Fruit fly (Drosophila melanogaster) whole organism, embryonic: Measurements from ENCODE around the gene Alms1a.

Experiments used
- ATbp ChIP-seq: fragments of 200-800 bp; sonication (Bioruptor generic); optimal IDR thresholded peaks from 2 replicates; lab custom pipeline; 2017; ENCODE audit warnings: missing biosample characterization, mild to moderate bottlenecking, missing genetic modification characterization, missing genetic modification reagents
- CG16779 ChIP-seq: fragments of 200-800 bp; sonication (Bioruptor generic); IDR thresholded peaks from 2 replicates; pipeline ENCODE4 v1.3.6; 2022; ENCODE audit warnings: missing biosample characterization, missing genetic modification characterization
- CG17802 ChIP-seq: fragments of 200-800 bp; sonication (Bioruptor generic); optimal IDR thresholded peaks from 2 replicates; lab custom pipeline; 2018; ENCODE audit warnings: missing biosample characterization, mild to moderate bottlenecking, missing genetic modification characterization, moderate library complexity
- CG4328 ChIP-seq: fragments of 200-800 bp; sonication (Bioruptor generic); optimal IDR thresholded peaks from 3 replicates; lab custom pipeline; 2017; ENCODE audit warnings: missing biosample characterization, missing genetic modification reagents, missing genetic modification characterization
- Deaf1 ChIP-seq: fragments of 200-800 bp; optimal IDR thresholded peaks from 3 replicates; lab custom pipeline; 2019; ENCODE audit warnings: missing biosample characterization, mild to moderate bottlenecking, missing genetic modification characterization, moderate library complexity
- Drgx ChIP-seq: fragments of 200-800 bp; sonication (Bioruptor generic); IDR thresholded peaks from 2 replicates; pipeline ENCODE4 v1.3.6; 2022; ENCODE audit warnings: missing biosample characterization, missing genetic modification characterization
- HmgD ChIP-seq: fragments of 200-800 bp; sonication (Bioruptor generic); optimal IDR thresholded peaks from 3 replicates; lab custom pipeline; 2016; ENCODE audit warnings: missing biosample characterization, missing genetic modification characterization
- Rx ChIP-seq: fragments of 200-800 bp; sonication (Bioruptor generic); IDR thresholded peaks from 2 replicates; pipeline ENCODE4 v1.3.6; 2022; ENCODE audit warnings: missing biosample characterization, missing genetic modification characterization
- klu ChIP-seq: fragments of 200-800 bp; sonication (Bioruptor generic); IDR thresholded peaks from 2 replicates; pipeline ENCODE4 v1.3.6; 2022; ENCODE audit warnings: missing biosample characterization, missing genetic modification characterization
- pb ChIP-seq: fragments of 200-800 bp; sonication (Bioruptor generic); optimal IDR thresholded peaks from 3 replicates; lab custom pipeline; 2016; ENCODE audit warnings: missing biosample characterization, missing genetic modification characterization
- slp2 ChIP-seq: fragments of 200-800 bp; sonication (Bioruptor generic); optimal IDR thresholded peaks from 2 replicates; lab custom pipeline; 2016; ENCODE audit warnings: missing biosample characterization, missing genetic modification characterization

- TF ChIP-seq Rx (GFP tag; lab: Robert Waterston, UW) (no peak), CG4328 (GFP tag; lab: Kevin White, UChicago) (no peak), Drgx (GFP tag; lab: Robert Waterston, UW) (no peak), Deaf1 (tag; lab: Kevin White, UChicago) (no peak), klu (GFP tag; lab: Robert Waterston, UW) (no peak), ATbp (GFP tag; lab: Kevin White, UChicago) (no peak), CG17802 (tag; lab: Kevin White, UChicago) (no peak), slp2 (no peak), HmgD (no peak), CG16779 (GFP tag; lab: Robert Waterston, UW) (no peak), pb (no peak)
These were observed 39.2 kb upstream of the Alms1a start for dm6 chrX:4675054-4675453.
